Worm (Caenorhabditis elegans): ENCODE measurements around the gene C26D10.6.
A peak's percentile ranks its signal among the peaks of the same experiment; 100 is the strongest.

C26D10.6 gene

DNA sequence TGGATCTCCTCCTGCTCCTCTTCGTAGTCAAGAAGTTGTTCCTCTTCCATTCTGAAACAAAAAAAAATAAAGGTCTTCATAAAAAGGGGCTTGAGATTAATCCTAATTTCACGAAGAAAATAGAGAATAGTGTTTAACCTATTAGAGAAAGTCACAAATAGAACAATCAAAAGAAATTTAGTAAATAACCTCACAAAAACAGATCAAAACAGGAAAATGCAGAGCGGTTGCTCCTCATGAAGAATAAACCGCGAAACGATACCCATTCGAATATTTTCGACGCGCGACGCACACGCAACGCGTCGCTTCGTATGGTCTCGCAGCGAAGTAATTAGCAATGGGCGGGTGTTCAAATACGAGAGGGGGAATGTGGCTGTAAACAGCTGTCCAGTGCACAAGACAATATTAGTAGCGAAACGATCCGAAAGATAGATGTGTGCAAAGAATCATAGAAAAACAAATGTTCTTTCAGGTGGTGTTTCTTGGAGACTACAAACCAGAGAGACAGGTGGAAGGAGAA is 25.6 kb downstream of the C26D10.6 start, which contains the start of gene hel-1 (continued):
- peak; percentile 51 for TF ChIP-seq lsl-1 (GFP tag; optimal IDR thresholded peaks at IDR 0.05)
- TF ChIP-seq lag-1 (GFP tag; IDR thresholded peaks at IDR 0.05), result no peak
- no peak for TF ChIP-seq F55B11.4 (tag; optimal IDR thresholded peaks at IDR 0.05; ENCODE audit: borderline replicate concordance, insufficient read depth)
- peak; percentile 99 for TF ChIP-seq madf-3 (GFP tag; IDR thresholded peaks at IDR 0.05)
- TF ChIP-seq rcor-1 (GFP tag; IDR thresholded peaks at IDR 0.05), result peak; percentile 46; the same call in 1 of the 2 replicates
- TF ChIP-seq cebp-1 (GFP tag; IDR thresholded peaks at IDR 0.05), result no peak
- no peak for TF ChIP-seq cebp-1 (tag; optimal IDR thresholded peaks at IDR 0.05)
- TF ChIP-seq lin-26 (GFP tag; IDR thresholded peaks at IDR 0.05), result no peak
- 0 out of 2 replicates have a peak, but pooled peaks have one; percentile 26 for TF ChIP-seq lir-1 (GFP tag; conservative IDR thresholded peaks at IDR 0.05)
- no peak for TF ChIP-seq ets-4 (GFP tag; optimal IDR thresholded peaks at IDR 0.05)
- 0 out of 2 replicates have a peak, but pooled peaks have one; percentile 29 for TF ChIP-seq attf-6 (GFP tag; IDR thresholded peaks at IDR 0.05)
- TF ChIP-seq pbrm-1 (GFP tag; IDR thresholded peaks at IDR 0.05), result no peak
- no peak for TF ChIP-seq mes-4 (tag; optimal IDR thresholded peaks at IDR 0.05)
- no peak for TF ChIP-seq B0035.1 (tag; optimal IDR thresholded peaks at IDR 0.05)
- no peak for TF ChIP-seq athp-1 (tag; optimal IDR thresholded peaks at IDR 0.05)
- no peak for TF ChIP-seq egrh-3 (GFP tag; IDR thresholded peaks at IDR 0.05)
- TF ChIP-seq K12H6.12 (tag; optimal IDR thresholded peaks at IDR 0.05), result peak; percentile 65
- TF ChIP-seq F37B4.10 (GFP tag; IDR thresholded peaks at IDR 0.05), result no peak
- TF ChIP-seq let-526 (GFP tag; IDR thresholded peaks at IDR 0.05), result 0 out of 2 replicates have a peak, but pooled peaks have one; percentile 46
- TF ChIP-seq efl-1 (GFP tag; optimal IDR thresholded peaks at IDR 0.05), result peak; percentile 91
- TF ChIP-seq snpc-1.3 (tag; optimal IDR thresholded peaks at IDR 0.05; ENCODE audit: insufficient read depth), result no peak
- no peak for TF ChIP-seq fkh-3 (tag; optimal IDR thresholded peaks at IDR 0.05)
- no peak for TF ChIP-seq repo-1 (tag; optimal IDR thresholded peaks at IDR 0.05)
- 0 out of 2 replicates have a peak, but pooled peaks have one; percentile 24 for TF ChIP-seq attf-3 (GFP tag; conservative IDR thresholded peaks at IDR 0.05)
- TF ChIP-seq C17E4.6 (GFP tag; IDR thresholded peaks at IDR 0.05), result no peak
- no peak for TF ChIP-seq mel-28 (tag; optimal IDR thresholded peaks at IDR 0.05; ENCODE audit: borderline replicate concordance)
- no peak for TF ChIP-seq nhr-27 (tag; optimal IDR thresholded peaks at IDR 0.05)
- TF ChIP-seq snpc-4 (GFP tag; optimal IDR thresholded peaks at IDR 0.05), result no peak
- no peak for TF ChIP-seq snpc-4 (tag; optimal IDR thresholded peaks at IDR 0.05)
- peak; percentile 68 for TF ChIP-seq madf-8 (GFP tag; conservative IDR thresholded peaks at IDR 0.05)
- TF ChIP-seq Y95B8A.8 (GFP tag; IDR thresholded peaks at IDR 0.05), result 0 out of 2 replicates have a peak, but pooled peaks have one; percentile 46
- no peak for TF ChIP-seq ztf-26 (tag; optimal IDR thresholded peaks at IDR 0.05)
- peak; percentile 49; the same call in 1 of the 2 replicates for TF ChIP-seq nfyb-1 (GFP tag; IDR thresholded peaks at IDR 0.05)
- no peak for TF ChIP-seq die-1 (tag; optimal IDR thresholded peaks at IDR 0.05)
- TF ChIP-seq nhr-120 (GFP tag; IDR thresholded peaks at IDR 0.05), result no peak
- peak; percentile 90 for TF ChIP-seq madf-6 (GFP tag; IDR thresholded peaks at IDR 0.05)
- TF ChIP-seq aptf-3 (GFP tag; IDR thresholded peaks at IDR 0.05), result no peak
- no peak for TF ChIP-seq dpff-1 (tag; optimal IDR thresholded peaks at IDR 0.05)
- TF ChIP-seq gei-17 (GFP tag; optimal IDR thresholded peaks at IDR 0.05), result no peak
- no peak for TF ChIP-seq unc-130 (GFP tag; optimal IDR thresholded peaks at IDR 0.05)
- TF ChIP-seq B0336.3 (GFP tag; IDR thresholded peaks at IDR 0.05), result no peak
- no peak for TF ChIP-seq ztf-25 (GFP tag; IDR thresholded peaks at IDR 0.05)
- TF ChIP-seq ZK185.1 (tag; optimal IDR thresholded peaks at IDR 0.05; ENCODE audit: poor library complexity, severe bottlenecking), result peak; percentile 45
- no peak for TF ChIP-seq sdz-38 (tag; optimal IDR thresholded peaks at IDR 0.05)
- TF ChIP-seq Y56A3A.18 (GFP tag; IDR thresholded peaks at IDR 0.05), result no peak
- TF ChIP-seq xnd-1 (tag; optimal IDR thresholded peaks at IDR 0.05), result peak; percentile 61
- no peak for TF ChIP-seq F57A8.1 (GFP tag; optimal IDR thresholded peaks at IDR 0.05)
- TF ChIP-seq nfya-1 (tag; optimal IDR thresholded peaks at IDR 0.05; ENCODE audit: borderline replicate concordance, insufficient read depth), result no peak
- TF ChIP-seq hlh-26 (GFP tag; conservative IDR thresholded peaks at IDR 0.05), result no peak
